Fruit fly (Drosophila melanogaster): ENCODE data around the gene Mnat9.
A peak's percentile ranks its signal among the peaks of the same experiment; 100 is the strongest.

Mnat9 gene

dm6 chr3R:31592256-31592879 is 23.6 kb downstream of the Mnat9 start, which contains the start of gene CG1774 (continued):
- peak; percentile 39 for TF ChIP-seq CG12236 (GFP tag; optimal IDR thresholded peaks at IDR 0.05)
- TF ChIP-seq Eip74EF (GFP tag; optimal IDR thresholded peaks at IDR 0.05) = peak in 1 of 2 experiments; percentile 37
- peak; percentile 53; the same call in 1 of the 2 replicates for TF ChIP-seq CG17612 (GFP tag; IDR thresholded peaks at IDR 0.05)
- peak; percentile 61 for TF ChIP-seq CG17328 (GFP tag; IDR thresholded peaks at IDR 0.05)
- peak; percentile 73 for TF ChIP-seq pum (GFP tag; optimal IDR thresholded peaks at IDR 0.05)
- no peak for TF ChIP-seq CG7357 (GFP tag; IDR thresholded peaks at IDR 0.05)
- TF ChIP-seq CG7372 (GFP tag; IDR thresholded peaks at IDR 0.05) = peak; percentile 61
- peak; percentile 55 for TF ChIP-seq CG10147 (GFP tag; optimal IDR thresholded peaks at IDR 0.05)
- TF ChIP-seq CG18011 (GFP tag; optimal IDR thresholded peaks at IDR 0.05) = peak; percentile 12
- no peak for TF ChIP-seq ftz-f1 (GFP tag; optimal IDR thresholded peaks at IDR 0.05)
- no peak for TF ChIP-seq CG6654 (GFP tag; optimal IDR thresholded peaks at IDR 0.05)
- peak; percentile 38 for TF ChIP-seq CG15696 (tag; optimal IDR thresholded peaks at IDR 0.05)
- TF ChIP-seq nom (GFP tag; optimal IDR thresholded peaks at IDR 0.05) = no peak
- no peak for TF ChIP-seq Sry-β (GFP tag; optimal IDR thresholded peaks at IDR 0.05)
- peak; percentile 86 for TF ChIP-seq PHDP (tag; optimal IDR thresholded peaks at IDR 0.05)
- TF ChIP-seq Xbp1 (GFP tag; optimal IDR thresholded peaks at IDR 0.05) = peak; percentile 79
- no peak for TF ChIP-seq CG9797 (GFP tag; optimal IDR thresholded peaks at IDR 0.05)
- peak; percentile 76 for TF ChIP-seq CG6813 (GFP tag; optimal IDR thresholded peaks at IDR 0.05)
- no peak for TF ChIP-seq usp (GFP tag; optimal IDR thresholded peaks at IDR 0.05)
- TF ChIP-seq HLHmδ (GFP tag; optimal IDR thresholded peaks at IDR 0.05) = no peak
- TF ChIP-seq MBD-R2 (GFP tag; IDR thresholded peaks at IDR 0.05) = peak; percentile 56; the same call in 1 of the 2 replicates
- TF ChIP-seq CG3726 (GFP tag; IDR thresholded peaks at IDR 0.05) = no peak
- peak; percentile 75 for TF ChIP-seq ranshi (GFP tag; IDR thresholded peaks at IDR 0.05)
- TF ChIP-seq B-H2 (GFP tag; optimal IDR thresholded peaks at IDR 0.05) = peak; percentile 62
- TF ChIP-seq lab (GFP tag; optimal IDR thresholded peaks at IDR 0.05) = peak; percentile 94
- TF ChIP-seq CG10654 (GFP tag; optimal IDR thresholded peaks at IDR 0.05) = peak; percentile 65
- TF ChIP-seq CG3847 (GFP tag; IDR thresholded peaks at IDR 0.05) = peak; percentile 69
- peak; percentile 51 for TF ChIP-seq CG12104 (GFP tag; optimal IDR thresholded peaks at IDR 0.05)
- TF ChIP-seq CG17829 (tag; optimal IDR thresholded peaks at IDR 0.05) = peak; percentile 68
- TF ChIP-seq klu (GFP tag; IDR thresholded peaks at IDR 0.05) = 0 out of 2 replicates have a peak, but pooled peaks have one; percentile 59
- peak; percentile 82 for TF ChIP-seq CHES-1-like (GFP tag; optimal IDR thresholded peaks at IDR 0.05)
- TF ChIP-seq CG17186 (GFP tag; optimal IDR thresholded peaks at IDR 0.05) = no peak
- peak; percentile 51 for TF ChIP-seq Vsx1 (GFP tag; optimal IDR thresholded peaks at IDR 0.05)
- no peak for TF ChIP-seq trh (GFP tag; optimal IDR thresholded peaks at IDR 0.05)
- peak; percentile 55 for TF ChIP-seq repo (GFP tag; optimal IDR thresholded peaks at IDR 0.05)
- peak; percentile 69 for TF ChIP-seq Drgx (GFP tag; IDR thresholded peaks at IDR 0.05)
- TF ChIP-seq sug (tag; optimal IDR thresholded peaks at IDR 0.05) = peak; percentile 74
- peak; percentile 57 for TF ChIP-seq CG6272 (GFP tag; IDR thresholded peaks at IDR 0.05)
- TF ChIP-seq ken (GFP tag; IDR thresholded peaks at IDR 0.05) = 0 out of 3 replicates have a peak, but pooled peaks have one; percentile 36
- peak; percentile 93 for TF ChIP-seq CG12769 (tag; optimal IDR thresholded peaks at IDR 0.05)
- no peak for TF ChIP-seq Lpt (GFP tag; optimal IDR thresholded peaks at IDR 0.05)
- TF ChIP-seq sna (GFP tag; IDR thresholded peaks at IDR 0.05; ENCODE audit: partially characterized antibody) = no peak
- TF ChIP-seq Sox100B (GFP tag; optimal IDR thresholded peaks at IDR 0.05) = peak; percentile 28
- TF ChIP-seq CG32767 (GFP tag; IDR thresholded peaks at IDR 0.05) = peak; percentile 35; the same call in 1 of the 2 replicates
- peak; percentile 36 for TF ChIP-seq CG2875 (GFP tag; optimal IDR thresholded peaks at IDR 0.05)
- TF ChIP-seq bcd (GFP tag; optimal IDR thresholded peaks at IDR 0.05) = peak; percentile 82
- TF ChIP-seq CG1603 (tag; optimal IDR thresholded peaks at IDR 0.05) = peak; percentile 83
- TF ChIP-seq CG16815 (GFP tag; optimal IDR thresholded peaks at IDR 0.05) = peak; percentile 60
- TF ChIP-seq insv (GFP tag; optimal IDR thresholded peaks at IDR 0.05) = no peak

All from whole organism, embryonic.